Worm (Caenorhabditis elegans) whole organism, young adult: ENCODE results near the gene dnj-17.

Experiments
- B0336.3 ChIP-seq: fragments of 200-800 bp; sonication (Bioruptor generic); IDR thresholded peaks from 2 replicates; pipeline ENCODE4 v1.3.6; 2022; ENCODE audit warnings: missing genetic modification characterization, missing compliant biosample characterization
- C17E4.6 ChIP-seq: fragments of 200-800 bp; sonication (Bioruptor generic); IDR thresholded peaks from 2 replicates; pipeline ENCODE4 v1.3.6; 2022; ENCODE audit warnings: missing genetic modification reagents, missing genetic modification characterization, missing compliant biosample characterization
- F22D6.2 ChIP-seq: sonication (generic microtip); optimal IDR thresholded peaks from 2 replicates; lab custom pipeline; 2016; ENCODE audit warnings: mild to moderate bottlenecking, missing genetic modification characterization, missing compliant biosample characterization
- F39B2.1 ChIP-seq: fragments of 200-800 bp; sonication (Bioruptor generic); IDR thresholded peaks from 2 replicates; pipeline ENCODE4 v1.3.6; 2022; ENCODE audit warnings: missing genetic modification reagents, missing genetic modification characterization, missing compliant biosample characterization
- K12H6.12 ChIP-seq: fragments of 200-800 bp; sonication (Bioruptor generic); optimal IDR thresholded peaks from 2 replicates; lab custom pipeline; 2018; ENCODE audit warnings: mild to moderate bottlenecking, missing genetic modification characterization, missing compliant biosample characterization
- Y53G8AR.9 ChIP-seq: fragments of 200-800 bp; sonication (Bioruptor generic); conservative IDR thresholded peaks from 2 replicates; pipeline ENCODE4 v1.3.6; 2022; ENCODE audit warnings: missing genetic modification reagents, missing genetic modification characterization, missing compliant biosample characterization
- Y56A3A.18 ChIP-seq: fragments of 200-800 bp; sonication (Bioruptor generic); IDR thresholded peaks from 2 replicates; pipeline ENCODE4 v1.3.6; 2022; ENCODE audit warnings: missing genetic modification reagents, missing genetic modification characterization, missing compliant biosample characterization
- Y79H2A.3 ChIP-seq: fragments of 200-800 bp; sonication (Bioruptor generic); conservative IDR thresholded peaks from 2 replicates; pipeline ENCODE4 v1.3.6; 2022; ENCODE audit warnings: missing genetic modification reagents, missing genetic modification characterization, missing compliant biosample characterization
- Y95B8A.8 ChIP-seq: fragments of 200-800 bp; sonication (Bioruptor generic); IDR thresholded peaks from 2 replicates; pipeline ENCODE4 v1.3.6; 2022; ENCODE audit warnings: missing genetic modification reagents, missing genetic modification characterization, missing compliant biosample characterization
- aptf-2 ChIP-seq: fragments of 200-800 bp; sonication (Bioruptor generic); conservative IDR thresholded peaks from 2 replicates; pipeline ENCODE4 v1.3.6; 2022; ENCODE audit warnings: missing genetic modification reagents, missing genetic modification characterization, missing compliant biosample characterization
- atf-7 ChIP-seq: sonication (generic microtip); optimal IDR thresholded peaks from 2 replicates; lab custom pipeline; 2017; ENCODE audit warnings: mild to moderate bottlenecking, missing genetic modification characterization, missing compliant biosample characterization
- athp-1 ChIP-seq: sonication (generic microtip); optimal IDR thresholded peaks from 2 replicates; lab custom pipeline; 2017; ENCODE audit warnings: mild to moderate bottlenecking, missing genetic modification characterization, missing compliant biosample characterization
- attf-5 ChIP-seq: fragments of 200-800 bp; sonication (Bioruptor generic); optimal IDR thresholded peaks from 2 replicates; lab custom pipeline; 2018; ENCODE audit warnings: mild to moderate bottlenecking, missing genetic modification characterization, missing compliant biosample characterization
- bed-1 ChIP-seq: fragments of 200-800 bp; sonication (Bioruptor generic); IDR thresholded peaks from 2 replicates; pipeline ENCODE4 v1.3.6; 2022; ENCODE audit warnings: missing genetic modification reagents, missing genetic modification characterization, missing compliant biosample characterization
- bed-2 ChIP-seq: fragments of 200-800 bp; sonication (Bioruptor generic); IDR thresholded peaks from 2 replicates; pipeline ENCODE4 v1.3.6; 2022; ENCODE audit warnings: missing genetic modification reagents, missing genetic modification characterization, missing compliant biosample characterization
- cebp-1 ChIP-seq, 2 experiments: fragments of 200-800 bp in 1 of 2; sonication (Bioruptor generic) in 1 of 2; sonication (generic microtip) in 1 of 2; IDR thresholded peaks in 1 of 2; optimal IDR thresholded peaks in 1 of 2; 2 replicates each; pipeline versions ENCODE4 v1.3.6 to Lab custom; 2017 to 2022; ENCODE audit warnings: missing compliant biosample characterization in 2 of 2, missing genetic modification characterization in 2 of 2, mild to moderate bottlenecking in 1 of 2, missing genetic modification reagents in 1 of 2, moderate library complexity in 1 of 2
- ceh-100 ChIP-seq: fragments of 200-800 bp; sonication (Bioruptor generic); IDR thresholded peaks from 2 replicates; pipeline ENCODE4 v1.3.6; 2022; ENCODE audit warnings: missing genetic modification reagents, missing genetic modification characterization, missing compliant biosample characterization
- ceh-58 ChIP-seq: fragments of 200-800 bp; sonication (Bioruptor generic); IDR thresholded peaks from 2 replicates; pipeline ENCODE4 v1.3.6; 2022; ENCODE audit warnings: missing genetic modification characterization, missing compliant biosample characterization
- chd-7 ChIP-seq: sonication (generic microtip); optimal IDR thresholded peaks from 2 replicates; lab custom pipeline; 2016; ENCODE audit warnings: mild to moderate bottlenecking, missing genetic modification characterization, moderate library complexity, missing compliant biosample characterization
- die-1 ChIP-seq: sonication (generic microtip); optimal IDR thresholded peaks from 2 replicates; lab custom pipeline; 2016; ENCODE audit warnings: missing genotype, mild to moderate bottlenecking, missing genetic modification characterization, missing compliant biosample characterization
- dox-1 ChIP-seq: fragments of 200-800 bp; sonication (Bioruptor generic); IDR thresholded peaks from 2 replicates; pipeline ENCODE4 v1.3.6; 2022; ENCODE audit warnings: missing genetic modification reagents, missing genetic modification characterization, missing compliant biosample characterization
- egrh-3 ChIP-seq: fragments of 200-800 bp; sonication (Bioruptor generic); IDR thresholded peaks from 2 replicates; pipeline ENCODE4 v1.3.6; 2022; ENCODE audit warnings: missing genetic modification reagents, missing genetic modification characterization, missing compliant biosample characterization
- fkh-3 ChIP-seq: sonication (generic microtip); optimal IDR thresholded peaks from 2 replicates; lab custom pipeline; 2016; ENCODE audit warnings: mild to moderate bottlenecking, missing genetic modification characterization, missing compliant biosample characterization
- let-607 ChIP-seq, 2 experiments: fragments of 200-800 bp in 1 of 2; sonication (Bioruptor generic) in 1 of 2; sonication (generic microtip) in 1 of 2; optimal IDR thresholded peaks; 2 replicates each; lab custom pipeline; 2016 to 2018; ENCODE audit warnings: mild to moderate bottlenecking in 2 of 2, missing compliant biosample characterization in 2 of 2, missing genetic modification characterization in 2 of 2, moderate library complexity in 2 of 2, missing genotype in 1 of 2
- lin-54 ChIP-seq: fragments of 200-800 bp; sonication (Bioruptor generic); optimal IDR thresholded peaks from 2 replicates; lab custom pipeline; 2018; ENCODE audit warnings: mild to moderate bottlenecking, missing genetic modification characterization, missing compliant biosample characterization
- madf-8 ChIP-seq: fragments of 200-800 bp; sonication (Bioruptor generic); conservative IDR thresholded peaks from 2 replicates; pipeline ENCODE4 v1.3.6; 2022; ENCODE audit warnings: missing genetic modification reagents, missing genetic modification characterization, missing compliant biosample characterization
- pha-4 ChIP-seq: fragments of 150-350 bp; sonication (generic microtip); optimal IDR thresholded peaks from 2 replicates; lab custom pipeline; 2014; ENCODE audit warnings: missing biosample characterization, missing genetic modification reagents, missing genetic modification characterization
- sdz-38 ChIP-seq: sonication (generic microtip); optimal IDR thresholded peaks from 2 replicates; lab custom pipeline; 2016; ENCODE audit warnings: missing genotype, missing genetic modification characterization, missing compliant biosample characterization
- somi-1 ChIP-seq: fragments of 200-800 bp; sonication (Bioruptor generic); optimal IDR thresholded peaks from 2 replicates; lab custom pipeline; 2018; ENCODE audit warnings: mild to moderate bottlenecking, missing genetic modification characterization, missing compliant biosample characterization
- tbp1 ChIP-seq: fragments of 200-800 bp; sonication (Bioruptor generic); optimal IDR thresholded peaks from 2 replicates; lab custom pipeline; 2018; ENCODE audit warnings: mild to moderate bottlenecking, missing genetic modification characterization, missing compliant biosample characterization
- tlf-1 ChIP-seq: fragments of 200-800 bp; sonication (Bioruptor generic); optimal IDR thresholded peaks from 2 replicates; lab custom pipeline; 2018; ENCODE audit warnings: mild to moderate bottlenecking, missing genetic modification characterization, missing compliant biosample characterization
- zfh-2 ChIP-seq: fragments of 200-800 bp; sonication (Bioruptor generic); conservative IDR thresholded peaks from 2 replicates; pipeline ENCODE4 v1.3.6; 2022; ENCODE audit warnings: missing genetic modification reagents, missing genetic modification characterization, missing compliant biosample characterization
- ztf-25 ChIP-seq: fragments of 200-800 bp; sonication (Bioruptor generic); IDR thresholded peaks from 2 replicates; pipeline ENCODE4 v1.3.6; 2022; ENCODE audit warnings: missing genetic modification reagents, missing genetic modification characterization, missing compliant biosample characterization

Gene dnj-17

DNA sequence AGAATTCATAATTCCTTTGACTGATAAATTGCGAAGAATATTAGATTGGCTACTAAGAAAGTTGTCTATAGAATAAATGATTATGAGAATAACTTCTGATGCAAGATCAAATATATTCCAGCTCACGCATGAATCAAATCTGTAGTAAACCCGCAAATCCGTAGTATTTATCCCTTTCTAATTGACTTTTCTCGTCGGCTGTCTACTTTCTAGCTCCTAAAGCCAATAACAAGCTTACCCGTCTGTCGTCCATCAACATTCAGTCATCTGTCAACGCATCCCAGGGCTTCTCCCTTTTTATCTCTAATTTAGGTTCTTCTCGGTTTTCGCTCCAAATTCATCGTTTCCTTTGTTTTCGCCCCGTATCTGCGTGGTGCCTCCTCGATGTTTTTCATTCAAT is 44.2 kb downstream of the dnj-17 start:
- TF ChIP-seq chd-7 (tag; lab: Kevin White, UChicago) (no peak), madf-8 (no peak), somi-1 (no peak), F39B2.1 (GFP tag; lab: Robert Waterston, UW) (no peak), sdz-38 (tag; lab: Kevin White, UChicago) (no peak), pha-4 (tag; lab: Kevin White, UChicago) (no peak), bed-2 (GFP tag; lab: Robert Waterston, UW) (no peak), aptf-2 (GFP tag; lab: Robert Waterston, UW) (no peak), Y53G8AR.9 (no peak), lin-54 (GFP tag; lab: Kevin White, UChicago) (no peak), ztf-25 (no peak), atf-7 (tag; lab: Kevin White, UChicago) (no peak), let-607 (tag; optimal IDR thresholded peaks at IDR 0.05; lab: Kevin White, UChicago) (no peak), ceh-58 (GFP tag; lab: Robert Waterston, UW) (no peak)

DNA sequence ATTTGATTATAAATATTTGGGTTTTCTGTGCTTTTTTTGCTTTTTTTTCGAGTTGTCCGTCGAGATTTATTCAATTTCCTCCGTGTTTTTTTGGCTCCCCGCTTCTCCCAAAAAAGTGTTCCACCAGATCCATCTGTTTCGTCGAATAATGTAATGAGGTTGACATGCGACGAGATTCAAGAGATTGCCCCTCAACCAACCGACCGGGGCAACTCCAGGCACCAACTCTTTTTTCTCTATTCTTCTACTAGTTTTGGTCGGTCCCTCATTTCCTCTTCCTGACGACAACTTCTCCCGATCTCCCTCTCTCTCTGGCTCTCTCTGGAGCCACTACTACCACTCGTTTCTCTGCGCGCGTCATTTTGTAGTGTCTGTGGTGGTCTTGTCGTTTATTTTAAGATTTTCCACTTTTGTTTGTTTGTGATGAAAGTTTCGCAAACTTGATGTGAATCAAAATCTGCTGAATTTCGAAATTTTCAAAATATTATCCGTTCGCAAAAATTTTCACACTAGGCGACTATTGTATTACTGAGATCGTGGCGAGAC is 45.3 kb downstream of the dnj-17 start:
- TF ChIP-seq ceh-100 (no peak), zfh-2 (GFP tag; lab: Robert Waterston, UW) (peak; percentile 35; the same call in 1 of the 2 replicates), cebp-1 (GFP tag; IDR thresholded peaks at IDR 0.05; lab: Robert Waterston, UW) (no peak), cebp-1 (tag; optimal IDR thresholded peaks at IDR 0.05; lab: Kevin White, UChicago) (peak; percentile 48)

DNA sequence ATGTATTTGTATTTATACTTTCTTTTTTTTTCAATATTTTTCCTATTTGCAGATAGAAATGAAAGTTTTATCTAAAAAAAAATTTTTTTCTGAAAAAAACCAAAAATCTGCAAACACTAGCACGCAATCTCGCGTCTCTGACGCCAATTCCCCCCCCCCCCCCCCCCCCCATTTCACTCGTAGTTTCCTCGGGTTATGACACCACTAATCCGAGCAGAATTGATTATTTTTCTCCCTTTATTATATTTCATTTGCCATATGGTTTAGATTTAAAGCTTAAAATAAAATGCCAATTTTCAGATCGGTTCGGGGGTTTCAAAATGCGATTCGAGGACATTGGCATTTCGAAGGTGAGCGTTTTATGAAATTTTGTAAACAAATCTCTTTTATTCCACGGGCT is 46.4 kb downstream of the dnj-17 start, which contains the start of gene mtm-6:
Gene mtm-6, plus strand, starts transcription at position 301 of the 400 bp plus-strand sequence.
- TF ChIP-seq F22D6.2 (tag; lab: Kevin White, UChicago) (no peak), ceh-100 (no peak), Y95B8A.8 (GFP tag; lab: Robert Waterston, UW) (no peak), Y79H2A.3 (no peak), die-1 (no peak), tbp1 (GFP tag; lab: Kevin White, UChicago) (peak; percentile 6), chd-7 (tag; lab: Kevin White, UChicago) (no peak), bed-1 (no peak), atf-7 (tag; lab: Kevin White, UChicago) (peak; percentile 27), egrh-3 (GFP tag; lab: Robert Waterston, UW) (peak; percentile 40; the same call in 1 of the 2 replicates), attf-5 (GFP tag; lab: Kevin White, UChicago) (peak; percentile 9), dox-1 (peak; percentile 35; the same call in 1 of the 2 replicates), fkh-3 (tag; lab: Kevin White, UChicago) (peak; percentile 49), Y56A3A.18 (GFP tag; lab: Robert Waterston, UW) (no peak), C17E4.6 (GFP tag; lab: Robert Waterston, UW) (no peak), cebp-1 (GFP tag; IDR thresholded peaks at IDR 0.05; lab: Robert Waterston, UW) (no peak), cebp-1 (tag; optimal IDR thresholded peaks at IDR 0.05; lab: Kevin White, UChicago) (peak; percentile 43), B0336.3 (peak; percentile 43; the same call in 1 of the 2 replicates), athp-1 (tag; lab: Kevin White, UChicago) (peak; percentile 25), tlf-1 (GFP tag; lab: Kevin White, UChicago) (peak; percentile 41), K12H6.12 (tag; lab: Kevin White, UChicago) (no peak)
